Worm (Caenorhabditis elegans) whole organism, young adult: Measurements from ENCODE around the gene fbxl-1.

Experiments used
- B0035.1 ChIP-seq: sonication (generic microtip); optimal IDR thresholded peaks from 2 replicates; lab custom pipeline; 2016; ENCODE audit warnings: missing genetic modification characterization, mild to moderate bottlenecking, missing compliant biosample characterization, missing genotype, missing genetic modification reagents
- C17E4.6 ChIP-seq: fragments of 200-800 bp; sonication (Bioruptor generic); IDR thresholded peaks from 2 replicates; pipeline ENCODE4 v1.3.6; 2022; ENCODE audit warnings: missing genetic modification reagents, missing genetic modification characterization, missing compliant biosample characterization
- F22D6.2 ChIP-seq: sonication (generic microtip); optimal IDR thresholded peaks from 2 replicates; lab custom pipeline; 2016; ENCODE audit warnings: mild to moderate bottlenecking, missing genetic modification characterization, missing compliant biosample characterization
- F23B12.7 ChIP-seq: sonication (generic microtip); optimal IDR thresholded peaks from 2 replicates; lab custom pipeline; 2017; ENCODE audit warnings: missing genetic modification characterization, mild to moderate bottlenecking, missing compliant biosample characterization, antibody characterized with exemption, moderate library complexity; ENCODE audit not compliant: insufficient read depth
- F33H1.4 ChIP-seq: fragments of 200-800 bp; sonication (Bioruptor generic); IDR thresholded peaks from 2 replicates; pipeline ENCODE4 v1.3.6; 2022; ENCODE audit warnings: missing genetic modification reagents, missing genetic modification characterization, missing compliant biosample characterization
- F55B11.4 ChIP-seq: sonication (generic microtip); optimal IDR thresholded peaks from 2 replicates; lab custom pipeline; 2016; ENCODE audit warnings: missing compliant biosample characterization, missing genetic modification characterization, borderline replicate concordance; ENCODE audit not compliant: insufficient read depth
- F57C9.4 ChIP-seq: sonication (generic microtip); optimal IDR thresholded peaks from 2 replicates; lab custom pipeline; 2017; ENCODE audit warnings: mild to moderate bottlenecking, missing genetic modification characterization, missing compliant biosample characterization
- K11D2.4 ChIP-seq: fragments of 200-800 bp; sonication (Bioruptor generic); IDR thresholded peaks from 2 replicates; pipeline ENCODE4 v1.3.6; 2022; ENCODE audit warnings: missing genetic modification reagents, missing genetic modification characterization, missing compliant biosample characterization
- K12H6.12 ChIP-seq: fragments of 200-800 bp; sonication (Bioruptor generic); optimal IDR thresholded peaks from 2 replicates; lab custom pipeline; 2018; ENCODE audit warnings: mild to moderate bottlenecking, missing genetic modification characterization, missing compliant biosample characterization
- Y56A3A.18 ChIP-seq: fragments of 200-800 bp; sonication (Bioruptor generic); IDR thresholded peaks from 2 replicates; pipeline ENCODE4 v1.3.6; 2022; ENCODE audit warnings: missing genetic modification reagents, missing genetic modification characterization, missing compliant biosample characterization
- Y67H2A.10 ChIP-seq: fragments of 200-800 bp; sonication (Bioruptor generic); conservative IDR thresholded peaks from 2 replicates; pipeline ENCODE4 v1.3.6; 2022; ENCODE audit warnings: missing genetic modification reagents, missing genetic modification characterization, missing compliant biosample characterization
- Y95B8A.8 ChIP-seq: fragments of 200-800 bp; sonication (Bioruptor generic); IDR thresholded peaks from 2 replicates; pipeline ENCODE4 v1.3.6; 2022; ENCODE audit warnings: missing genetic modification reagents, missing genetic modification characterization, missing compliant biosample characterization
- aptf-2 ChIP-seq: fragments of 200-800 bp; sonication (Bioruptor generic); conservative IDR thresholded peaks from 2 replicates; pipeline ENCODE4 v1.3.6; 2022; ENCODE audit warnings: missing genetic modification reagents, missing genetic modification characterization, missing compliant biosample characterization
- athp-1 ChIP-seq: sonication (generic microtip); optimal IDR thresholded peaks from 2 replicates; lab custom pipeline; 2017; ENCODE audit warnings: mild to moderate bottlenecking, missing genetic modification characterization, missing compliant biosample characterization
- attf-3 ChIP-seq: fragments of 200-800 bp; sonication (Bioruptor generic); conservative IDR thresholded peaks from 2 replicates; pipeline ENCODE4 v1.3.6; 2022; ENCODE audit warnings: missing genetic modification reagents, missing genetic modification characterization, missing compliant biosample characterization
- bed-1 ChIP-seq: fragments of 200-800 bp; sonication (Bioruptor generic); IDR thresholded peaks from 2 replicates; pipeline ENCODE4 v1.3.6; 2022; ENCODE audit warnings: missing genetic modification reagents, missing genetic modification characterization, missing compliant biosample characterization
- cebp-1 ChIP-seq, 2 experiments: fragments of 200-800 bp in 1 of 2; sonication (Bioruptor generic) in 1 of 2; sonication (generic microtip) in 1 of 2; IDR thresholded peaks in 1 of 2; optimal IDR thresholded peaks in 1 of 2; 2 replicates each; pipeline versions ENCODE4 v1.3.6 to Lab custom; 2017 to 2022; ENCODE audit warnings: missing compliant biosample characterization in 2 of 2, missing genetic modification characterization in 2 of 2, mild to moderate bottlenecking in 1 of 2, missing genetic modification reagents in 1 of 2, moderate library complexity in 1 of 2
- cebp-2 ChIP-seq: fragments of 200-800 bp; sonication (Bioruptor generic); IDR thresholded peaks from 2 replicates; pipeline ENCODE4 v1.3.6; 2022; ENCODE audit warnings: missing genetic modification characterization, missing compliant biosample characterization
- ceh-100 ChIP-seq: fragments of 200-800 bp; sonication (Bioruptor generic); IDR thresholded peaks from 2 replicates; pipeline ENCODE4 v1.3.6; 2022; ENCODE audit warnings: missing genetic modification reagents, missing genetic modification characterization, missing compliant biosample characterization
- ceh-27 ChIP-seq: fragments of 200-800 bp; sonication (Bioruptor generic); optimal IDR thresholded peaks from 2 replicates; lab custom pipeline; 2018; ENCODE audit warnings: mild to moderate bottlenecking, missing genetic modification characterization, moderate library complexity, missing compliant biosample characterization
- die-1 ChIP-seq: sonication (generic microtip); optimal IDR thresholded peaks from 2 replicates; lab custom pipeline; 2016; ENCODE audit warnings: missing genotype, mild to moderate bottlenecking, missing genetic modification characterization, missing compliant biosample characterization
- dox-1 ChIP-seq: fragments of 200-800 bp; sonication (Bioruptor generic); IDR thresholded peaks from 2 replicates; pipeline ENCODE4 v1.3.6; 2022; ENCODE audit warnings: missing genetic modification reagents, missing genetic modification characterization, missing compliant biosample characterization
- dpff-1 ChIP-seq: sonication (generic microtip); optimal IDR thresholded peaks from 2 replicates; lab custom pipeline; 2017; ENCODE audit warnings: mild to moderate bottlenecking, missing genetic modification characterization, missing compliant biosample characterization
- egl-44 ChIP-seq: fragments of 200-800 bp; sonication (Bioruptor generic); IDR thresholded peaks from 2 replicates; pipeline ENCODE4 v1.3.6; 2022; ENCODE audit warnings: missing genetic modification reagents, missing genetic modification characterization, missing compliant biosample characterization
- ekl-4 ChIP-seq: fragments of 200-800 bp; sonication (Bioruptor generic); IDR thresholded peaks from 2 replicates; pipeline ENCODE4 v1.3.6; 2022; ENCODE audit warnings: missing genetic modification reagents, missing genetic modification characterization, missing compliant biosample characterization
- him-1 ChIP-seq: sonication (generic microtip); optimal IDR thresholded peaks from 2 replicates; lab custom pipeline; 2016; ENCODE audit warnings: missing genotype, missing genetic modification reagents, missing genetic modification characterization, missing compliant biosample characterization
- hrde-1 ChIP-seq: sonication (generic microtip); optimal IDR thresholded peaks from 2 replicates; lab custom pipeline; 2016; ENCODE audit warnings: missing genetic modification characterization, mild to moderate bottlenecking, missing compliant biosample characterization, moderate library complexity, missing genotype, missing genetic modification reagents, borderline replicate concordance
- hsf-1 ChIP-seq: fragments of 200-800 bp; sonication (Bioruptor generic); IDR thresholded peaks from 2 replicates; pipeline ENCODE4 v1.3.6; 2022; ENCODE audit warnings: missing genetic modification reagents, missing genetic modification characterization, missing compliant biosample characterization
- let-607 ChIP-seq, 2 experiments: fragments of 200-800 bp in 1 of 2; sonication (Bioruptor generic) in 1 of 2; sonication (generic microtip) in 1 of 2; optimal IDR thresholded peaks; 2 replicates each; lab custom pipeline; 2016 to 2018; ENCODE audit warnings: mild to moderate bottlenecking in 2 of 2, missing compliant biosample characterization in 2 of 2, missing genetic modification characterization in 2 of 2, moderate library complexity in 2 of 2, missing genotype in 1 of 2
- lin-26 ChIP-seq: fragments of 200-800 bp; sonication (Bioruptor generic); IDR thresholded peaks from 2 replicates; pipeline ENCODE4 v1.3.6; 2022; ENCODE audit warnings: missing genetic modification reagents, missing genetic modification characterization, missing compliant biosample characterization
- lin-40 ChIP-seq: sonication (generic microtip); optimal IDR thresholded peaks from 2 replicates; lab custom pipeline; 2016; ENCODE audit warnings: missing genetic modification characterization, mild to moderate bottlenecking, missing compliant biosample characterization, missing genotype, missing genetic modification reagents
- madf-6 ChIP-seq: fragments of 200-800 bp; sonication (Bioruptor generic); IDR thresholded peaks from 2 replicates; pipeline ENCODE4 v1.3.6; 2022; ENCODE audit warnings: missing genetic modification reagents, missing genetic modification characterization, missing compliant biosample characterization
- nfya-1 ChIP-seq: sonication (generic microtip); optimal IDR thresholded peaks from 2 replicates; lab custom pipeline; 2017; ENCODE audit warnings: antibody characterized with exemption, missing compliant biosample characterization, missing genetic modification characterization, borderline replicate concordance; ENCODE audit not compliant: insufficient read depth
- nfya-2 ChIP-seq: fragments of 200-800 bp; sonication (Bioruptor generic); IDR thresholded peaks from 2 replicates; pipeline ENCODE4 v1.3.6; 2022; ENCODE audit warnings: missing genetic modification reagents, missing genetic modification characterization, missing compliant biosample characterization
- nhr-80 ChIP-seq: sonication (generic microtip); optimal IDR thresholded peaks from 2 replicates; lab custom pipeline; 2016; ENCODE audit warnings: missing genetic modification characterization, missing compliant biosample characterization
- pbrm-1 ChIP-seq: fragments of 200-800 bp; sonication (Bioruptor generic); IDR thresholded peaks from 2 replicates; pipeline ENCODE4 v1.3.6; 2022; ENCODE audit warnings: missing genetic modification reagents, missing genetic modification characterization, missing compliant biosample characterization
- pha-4 ChIP-seq: fragments of 150-350 bp; sonication (generic microtip); optimal IDR thresholded peaks from 2 replicates; lab custom pipeline; 2014; ENCODE audit warnings: missing biosample characterization, missing genetic modification reagents, missing genetic modification characterization
- rec-8 ChIP-seq, 2 experiments: sonication (generic microtip); optimal IDR thresholded peaks; 2 replicates each; lab custom pipeline; 2016; ENCODE audit warnings: mild to moderate bottlenecking in 2 of 2, missing genetic modification characterization in 2 of 2, missing genetic modification reagents in 2 of 2, missing genotype in 2 of 2, missing biosample characterization in 1 of 2, missing compliant biosample characterization in 1 of 2, moderate library complexity in 1 of 2
- sdz-38 ChIP-seq: sonication (generic microtip); optimal IDR thresholded peaks from 2 replicates; lab custom pipeline; 2016; ENCODE audit warnings: missing genotype, missing genetic modification characterization, missing compliant biosample characterization
- snpc-1.1 ChIP-seq: sonication (generic microtip); optimal IDR thresholded peaks from 2 replicates; lab custom pipeline; 2017; ENCODE audit warnings: missing genetic modification characterization, mild to moderate bottlenecking, missing compliant biosample characterization, antibody characterized with exemption, moderate library complexity, missing genotype, missing genetic modification reagents; ENCODE audit not compliant: insufficient read depth
- snpc-3.4 ChIP-seq: sonication (generic microtip); optimal IDR thresholded peaks from 2 replicates; lab custom pipeline; 2017; ENCODE audit warnings: missing genetic modification characterization, mild to moderate bottlenecking, missing compliant biosample characterization, antibody characterized with exemption, moderate library complexity, missing genotype, missing genetic modification reagents
- somi-1 ChIP-seq: fragments of 200-800 bp; sonication (Bioruptor generic); optimal IDR thresholded peaks from 2 replicates; lab custom pipeline; 2018; ENCODE audit warnings: mild to moderate bottlenecking, missing genetic modification characterization, missing compliant biosample characterization
- tbx-9 ChIP-seq: sonication (generic microtip); optimal IDR thresholded peaks from 2 replicates; lab custom pipeline; 2016; ENCODE audit warnings: borderline replicate concordance, missing genetic modification characterization, inconsistent platforms, missing compliant biosample characterization
- xnd-1 ChIP-seq: sonication (generic microtip); optimal IDR thresholded peaks from 2 replicates; lab custom pipeline; 2016; ENCODE audit warnings: missing genotype, missing genetic modification reagents, missing genetic modification characterization, missing compliant biosample characterization
- ztf-3 ChIP-seq: fragments of 200-800 bp; sonication (Bioruptor generic); optimal IDR thresholded peaks from 2 replicates; lab custom pipeline; 2018; ENCODE audit warnings: mild to moderate bottlenecking, missing genetic modification characterization, missing compliant biosample characterization
- ztf-6 ChIP-seq: fragments of 200-800 bp; sonication (Bioruptor generic); IDR thresholded peaks from 2 replicates; pipeline ENCODE4 v1.3.6; 2022; ENCODE audit warnings: missing genetic modification reagents, missing genetic modification characterization, missing compliant biosample characterization

The fbxl-1 gene

ce11 chrIII:8227511-8227910, at the start of gene fbxl-1 (continued):
- no peak for TF ChIP-seq F55B11.4 (tag; lab: Kevin White, UChicago)
- no peak for TF ChIP-seq xnd-1
- TF ChIP-seq ztf-3 (GFP tag; lab: Kevin White, UChicago) = no peak
- TF ChIP-seq F57C9.4 = no peak
- peak; percentile 76 for TF ChIP-seq attf-3 (GFP tag; lab: Robert Waterston, UW)
- no peak for TF ChIP-seq Y56A3A.18 (GFP tag; lab: Robert Waterston, UW)
- TF ChIP-seq Y67H2A.10 (GFP tag; lab: Robert Waterston, UW) = peak; percentile 44; the same call in 1 of the 2 replicates
- TF ChIP-seq cebp-2 (GFP tag; lab: Robert Waterston, UW) = no peak
- TF ChIP-seq egl-44 (GFP tag; lab: Robert Waterston, UW) = peak; percentile 58; the same call in 1 of the 2 replicates
- TF ChIP-seq dpff-1 = no peak
- TF ChIP-seq F23B12.7 (tag; lab: Kevin White, UChicago) = no peak
- no peak for TF ChIP-seq die-1 (tag; lab: Kevin White, UChicago)
- TF ChIP-seq K12H6.12 (tag; lab: Kevin White, UChicago) = peak; percentile 86
- no peak for TF ChIP-seq tbx-9 (tag; lab: Kevin White, UChicago)
- TF ChIP-seq pbrm-1 (GFP tag; lab: Robert Waterston, UW) = peak; percentile 68; the same call in 1 of the 2 replicates
- no peak for TF ChIP-seq B0035.1 (tag; lab: Kevin White, UChicago)
- no peak for TF ChIP-seq hrde-1 (tag; lab: Kevin White, UChicago)
- no peak for TF ChIP-seq ztf-6 (GFP tag; lab: Robert Waterston, UW)
- TF ChIP-seq nfya-2 (GFP tag; lab: Robert Waterston, UW) = no peak
- peak; percentile 83 for TF ChIP-seq dox-1
- no peak for TF ChIP-seq snpc-1.1 (tag; lab: Kevin White, UChicago)
- no peak for TF ChIP-seq sdz-38 (tag; lab: Kevin White, UChicago)
- peak; percentile 68; the same call in 1 of the 2 replicates for TF ChIP-seq lin-26 (GFP tag; lab: Robert Waterston, UW)
- no peak for TF ChIP-seq rec-8 (tag; optimal IDR thresholded peaks at IDR 0.05; lab: Kevin White, UChicago)
- TF ChIP-seq athp-1 (tag; lab: Kevin White, UChicago) = peak; percentile 65
- peak; percentile 57; the same call in 1 of the 2 replicates for TF ChIP-seq cebp-1 (GFP tag; IDR thresholded peaks at IDR 0.05; lab: Robert Waterston, UW)
- peak; percentile 92 for TF ChIP-seq cebp-1 (tag; optimal IDR thresholded peaks at IDR 0.05; lab: Kevin White, UChicago)
- peak; percentile 61 for TF ChIP-seq ceh-27
- no peak for TF ChIP-seq nfya-1 (tag; lab: Kevin White, UChicago)
- TF ChIP-seq nhr-80 (tag; lab: Kevin White, UChicago) = peak; percentile 85
- TF ChIP-seq F33H1.4 (GFP tag; lab: Robert Waterston, UW) = peak; percentile 16; the same call in 1 of the 2 replicates
- no peak for TF ChIP-seq snpc-3.4 (tag; lab: Kevin White, UChicago)
- TF ChIP-seq hsf-1 (GFP tag; lab: Robert Waterston, UW) = no peak
- TF ChIP-seq K11D2.4 (GFP tag; lab: Robert Waterston, UW) = peak; percentile 77; the same call in 1 of the 2 replicates
- TF ChIP-seq him-1 (tag; lab: Kevin White, UChicago) = no peak
- TF ChIP-seq aptf-2 = no peak
- peak in 1 of 2 experiments; percentile 43 for TF ChIP-seq let-607 (tag; optimal IDR thresholded peaks at IDR 0.05; lab: Kevin White, UChicago)
- TF ChIP-seq pha-4 (tag; lab: Kevin White, UChicago) = peak; percentile 32
- no peak for TF ChIP-seq bed-1 (GFP tag; lab: Robert Waterston, UW)
- peak; percentile 63 for TF ChIP-seq somi-1
- peak; percentile 49; the same call in 1 of the 2 replicates for TF ChIP-seq ekl-4
- peak; percentile 42 for TF ChIP-seq ceh-100 (GFP tag; lab: Robert Waterston, UW)
- TF ChIP-seq F22D6.2 (tag; lab: Kevin White, UChicago) = peak; percentile 29
- TF ChIP-seq madf-6 = peak; percentile 27; the same call in 1 of the 2 replicates
- TF ChIP-seq lin-40 (tag; lab: Kevin White, UChicago) = peak; percentile 63
- no peak for TF ChIP-seq C17E4.6 (GFP tag; lab: Robert Waterston, UW)
- TF ChIP-seq Y95B8A.8 = no peak
